Worm (Caenorhabditis elegans) whole organism, young adult: ENCODE measurements around the gene F02H6.6.

Source experiments
- F57A8.1 ChIP-seq: fragments of 200-800 bp; sonication (Bioruptor generic); optimal IDR thresholded peaks from 2 replicates; lab custom pipeline; 2018; ENCODE audit warnings: mild to moderate bottlenecking, missing genetic modification characterization, moderate library complexity, missing compliant biosample characterization
- Y56A3A.18 ChIP-seq: fragments of 200-800 bp; sonication (Bioruptor generic); IDR thresholded peaks from 2 replicates; pipeline ENCODE4 v1.3.6; 2022; ENCODE audit warnings: missing genetic modification reagents, missing genetic modification characterization, missing compliant biosample characterization
- attf-6 ChIP-seq: fragments of 200-800 bp; sonication (Bioruptor generic); IDR thresholded peaks from 2 replicates; pipeline ENCODE4 v1.3.6; 2022; ENCODE audit warnings: missing genetic modification reagents, missing genetic modification characterization, missing compliant biosample characterization
- unc-130 ChIP-seq: sonication (generic microtip); optimal IDR thresholded peaks from 2 replicates; lab custom pipeline; 2016; ENCODE audit warnings: missing genetic modification reagents, missing genetic modification characterization, missing compliant biosample characterization

- no peak for TF ChIP-seq unc-130
- TF ChIP-seq Y56A3A.18 (GFP tag; lab: Robert Waterston, UW): no peak
- 0 out of 2 replicates have a peak, but pooled peaks have one; percentile 21 for TF ChIP-seq attf-6 (GFP tag; lab: Robert Waterston, UW)
- no peak for TF ChIP-seq F57A8.1 (GFP tag; lab: Kevin White, UChicago)
Observed at ce11 chrIV:14227138-14227537, 3.6 kb downstream of the F02H6.6 start.
